Fruit fly (Drosophila melanogaster): ENCODE data around the gene CG8360.

The CG8360 gene

dm6 chr2L:8215259-8215929 lies 2.6 kb downstream of the CG8360 start, which contains the start of gene CG8349:
TSS of gene CG8349 (plus strand) at chr2L:8215915.
- TF ChIP-seq crc (GFP tag; optimal IDR thresholded peaks at IDR 0.05) (no peak), CG8359 (GFP tag; optimal IDR thresholded peaks at IDR 0.05; ENCODE audit: borderline replicate concordance) (peak; percentile 99), CG1024 (GFP tag; IDR thresholded peaks at IDR 0.05) (no peak), sens (GFP tag) (peak; percentile 8), CG12155 (GFP tag; optimal IDR thresholded peaks at IDR 0.05) (no peak), Hr3 (GFP tag; optimal IDR thresholded peaks at IDR 0.05) (no peak), E2f1 (GFP tag; IDR thresholded peaks at IDR 0.05) (no peak), Six4 (GFP tag; optimal IDR thresholded peaks at IDR 0.05) (no peak), aop (GFP tag; IDR thresholded peaks at IDR 0.05) (no peak)

- TF ChIP-seq seq (GFP tag; IDR thresholded peaks at IDR 0.05) = no peak
Measured at dm6 chr2L:8217917-8218316, 5.2 kb downstream of the CG8360 start, which contains the start of gene CG8292. TSS of gene CG8292 (minus strand) at chr2L:8218017.

dm6 chr2L:8220393-8220934 lies 7.7 kb downstream of the CG8360 start, which contains the start of gene Snx6:
TSS of gene Snx6 (minus strand) at chr2L:8220741.
- TF ChIP-seq CG34224 (GFP tag; IDR thresholded peaks at IDR 0.05; ENCODE audit: partially characterized antibody) = peak; percentile 83
- TF ChIP-seq Aef1 (GFP tag; IDR thresholded peaks at IDR 0.05) = no peak
- no peak for TF ChIP-seq CG33213 (GFP tag; optimal IDR thresholded peaks at IDR 0.05)
- no peak for TF ChIP-seq CG30403 (GFP tag; optimal IDR thresholded peaks at IDR 0.05)
- TF ChIP-seq CG12155 (GFP tag; optimal IDR thresholded peaks at IDR 0.05) = no peak
- TF ChIP-seq TFAM (GFP tag; optimal IDR thresholded peaks at IDR 0.05) = no peak
- TF ChIP-seq toy (GFP tag; IDR thresholded peaks at IDR 0.05) = no peak
- TF ChIP-seq CG15073 (GFP tag; optimal IDR thresholded peaks at IDR 0.05) = no peak
- peak; percentile 56 for TF ChIP-seq lbe (GFP tag; optimal IDR thresholded peaks at IDR 0.05)
- no peak for TF ChIP-seq CG3847 (GFP tag; IDR thresholded peaks at IDR 0.05)
- TF ChIP-seq Blimp-1 (GFP tag; optimal IDR thresholded peaks at IDR 0.05) = no peak
- TF ChIP-seq ci (GFP tag; IDR thresholded peaks at IDR 0.05) = no peak
- no peak for TF ChIP-seq lmd (GFP tag; IDR thresholded peaks at IDR 0.05)
- no peak for TF ChIP-seq Kr (GFP tag; optimal IDR thresholded peaks at IDR 0.05)
- TF ChIP-seq MTF-1 (GFP tag; optimal IDR thresholded peaks at IDR 0.05; ENCODE audit: borderline replicate concordance) = no peak
- TF ChIP-seq NC2α (GFP tag; optimal IDR thresholded peaks at IDR 0.05) = no peak
- peak; percentile 86 for TF ChIP-seq CG13287 (GFP tag; IDR thresholded peaks at IDR 0.05; ENCODE audit: partially characterized antibody)
- TF ChIP-seq CG13123 (GFP tag; optimal IDR thresholded peaks at IDR 0.05) = no peak
- no peak for TF ChIP-seq cas (GFP tag; IDR thresholded peaks at IDR 0.05)
- peak; percentile 68 for TF ChIP-seq Scr (GFP tag; IDR thresholded peaks at IDR 0.05; ENCODE audit: partially characterized antibody)
- TF ChIP-seq CG7839 (tag; optimal IDR thresholded peaks at IDR 0.05) = no peak
- no peak for TF ChIP-seq ken (GFP tag; IDR thresholded peaks at IDR 0.05)
- peak; percentile 44 for TF ChIP-seq CG2116 (GFP tag; optimal IDR thresholded peaks at IDR 0.05)
- peak; percentile 46; the same call in 1 of the 2 replicates for TF ChIP-seq CG2129 (GFP tag; IDR thresholded peaks at IDR 0.05; ENCODE audit: partially characterized antibody)
- no peak for TF ChIP-seq nerfin-1 (tag; optimal IDR thresholded peaks at IDR 0.05)
- no peak for TF ChIP-seq CG4282 (GFP tag; optimal IDR thresholded peaks at IDR 0.05)
- peak; percentile 62 for TF ChIP-seq hbn (GFP tag; IDR thresholded peaks at IDR 0.05; ENCODE audit: partially characterized antibody)
- peak; percentile 65 for TF ChIP-seq Doc3 (GFP tag; IDR thresholded peaks at IDR 0.05; ENCODE audit: partially characterized antibody)
- TF ChIP-seq zen (tag; optimal IDR thresholded peaks at IDR 0.05) = no peak
- TF ChIP-seq pnt (GFP tag; optimal IDR thresholded peaks at IDR 0.05) = no peak
- no peak for TF ChIP-seq cwo (GFP tag; optimal IDR thresholded peaks at IDR 0.05)
- no peak for TF ChIP-seq CG17912 (GFP tag; optimal IDR thresholded peaks at IDR 0.05)
- peak; percentile 46 for TF ChIP-seq phol (tag; optimal IDR thresholded peaks at IDR 0.05)
- TF ChIP-seq tx (GFP tag; optimal IDR thresholded peaks at IDR 0.05) = no peak
- peak; percentile 86 for TF ChIP-seq Dref (GFP tag; IDR thresholded peaks at IDR 0.05)
- no peak for TF ChIP-seq prd (optimal IDR thresholded peaks at IDR 0.05)
- TF ChIP-seq prd (GFP tag; IDR thresholded peaks at IDR 0.05) = no peak
- no peak for TF ChIP-seq dysf (GFP tag; IDR thresholded peaks at IDR 0.05)
